Fruit fly (Drosophila melanogaster): ENCODE data around the gene Rpt2.

DNA sequence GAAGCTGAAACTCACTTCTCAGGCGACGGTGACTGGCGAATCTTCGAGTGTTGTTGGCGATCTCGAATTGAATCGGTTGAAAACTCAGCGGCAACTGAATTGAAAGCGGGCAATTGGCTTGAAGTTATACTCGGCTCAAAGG is 16.8 kb upstream of the Rpt2 start, which contains the start of gene CG12268:
- TF ChIP-seq ftz-f1 (GFP tag; optimal IDR thresholded peaks at IDR 0.05): no peak
- no peak for TF ChIP-seq Gsc (GFP tag; IDR thresholded peaks at IDR 0.05)
- TF ChIP-seq usp (GFP tag; optimal IDR thresholded peaks at IDR 0.05): no peak
- no peak for TF ChIP-seq CG1233 (GFP tag; optimal IDR thresholded peaks at IDR 0.05)
- TF ChIP-seq CG9817 (tag; optimal IDR thresholded peaks at IDR 0.05): no peak
- TF ChIP-seq CG8478 (optimal IDR thresholded peaks at IDR 0.05): no peak
- TF ChIP-seq ems (GFP tag; optimal IDR thresholded peaks at IDR 0.05): no peak
- no peak for TF ChIP-seq Dfd (GFP tag; optimal IDR thresholded peaks at IDR 0.05)
- no peak for TF ChIP-seq CG43689 (GFP tag; IDR thresholded peaks at IDR 0.05)

All from whole organism, embryonic.